Worm (Caenorhabditis elegans) whole organism, young adult: ENCODE results near the gene R10E11.5.
A peak's percentile ranks its signal among the peaks of the same experiment; 100 is the strongest.

Experiments
- C06A6.2 ChIP-seq: fragments of 200-800 bp; sonication (Bioruptor generic); conservative IDR thresholded peaks from 2 replicates; pipeline ENCODE4 v1.3.6; 2022; ENCODE audit warnings: missing genetic modification characterization, missing compliant biosample characterization
- Y53F4B.3 ChIP-seq: fragments of 200-800 bp; sonication (Bioruptor generic); IDR thresholded peaks from 2 replicates; pipeline ENCODE4 v1.3.6; 2022; ENCODE audit warnings: missing genetic modification reagents, missing genetic modification characterization, missing compliant biosample characterization
- aptf-3 ChIP-seq: fragments of 200-800 bp; sonication (Bioruptor generic); IDR thresholded peaks from 2 replicates; pipeline ENCODE4 v1.3.6; 2022; ENCODE audit warnings: missing genetic modification characterization, missing compliant biosample characterization
- ceh-91 ChIP-seq: fragments of 200-800 bp; sonication (Bioruptor generic); IDR thresholded peaks from 2 replicates; pipeline ENCODE4 v1.3.6; 2022; ENCODE audit warnings: missing genetic modification reagents, missing genetic modification characterization, missing compliant biosample characterization
- hmg-1.2 ChIP-seq: fragments of 200-800 bp; sonication (Bioruptor generic); IDR thresholded peaks from 2 replicates; pipeline ENCODE4 v1.3.6; 2022; ENCODE audit warnings: missing genetic modification reagents, missing genetic modification characterization, missing compliant biosample characterization
- hrde-1 ChIP-seq: sonication (generic microtip); optimal IDR thresholded peaks from 2 replicates; lab custom pipeline; 2016; ENCODE audit warnings: missing genetic modification characterization, mild to moderate bottlenecking, missing compliant biosample characterization, moderate library complexity, missing genotype, missing genetic modification reagents, borderline replicate concordance
- nhr-80 ChIP-seq: sonication (generic microtip); optimal IDR thresholded peaks from 2 replicates; lab custom pipeline; 2016; ENCODE audit warnings: missing genetic modification characterization, missing compliant biosample characterization
- snpc-1.1 ChIP-seq: sonication (generic microtip); optimal IDR thresholded peaks from 2 replicates; lab custom pipeline; 2017; ENCODE audit warnings: missing genetic modification characterization, mild to moderate bottlenecking, missing compliant biosample characterization, antibody characterized with exemption, moderate library complexity, missing genotype, missing genetic modification reagents; ENCODE audit not compliant: insufficient read depth

The R10E11.5 gene

ce11 chrIII:9740663-9741062 lies 48.8 kb downstream of the R10E11.5 start:
- peak; percentile 42; the same call in 1 of the 2 replicates for TF ChIP-seq hmg-1.2 (GFP tag; lab: Robert Waterston, UW)
- no peak for TF ChIP-seq Y53F4B.3

DNA sequence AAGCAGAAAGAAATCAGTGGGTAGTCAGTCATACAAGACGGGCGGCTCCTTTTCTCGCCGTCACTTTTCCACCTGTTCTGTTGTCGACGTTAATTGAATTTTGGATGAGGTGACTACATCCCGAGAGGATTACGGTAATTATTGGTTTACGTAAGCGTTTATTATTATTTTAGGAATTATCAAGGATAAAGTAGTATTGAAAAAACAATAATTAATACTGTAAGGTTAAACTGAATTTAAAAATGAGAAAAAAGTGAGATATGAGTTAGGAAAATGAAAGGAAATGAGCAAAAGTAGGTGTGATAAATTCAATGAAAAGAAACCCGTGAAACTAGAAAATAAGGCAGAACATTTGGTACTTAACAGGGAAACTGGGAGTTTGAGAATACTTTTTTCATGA lies 50.5 kb downstream of the R10E11.5 start, which contains the start of gene hlh-4:
TSS of gene hlh-4 (minus strand) at position 101 of the 400 bp plus-strand sequence.
- TF ChIP-seq hrde-1 (tag; lab: Kevin White, UChicago) = no peak
- TF ChIP-seq ceh-91 (GFP tag; lab: Robert Waterston, UW) = no peak
- TF ChIP-seq nhr-80 = no peak
- no peak for TF ChIP-seq aptf-3
- no peak for TF ChIP-seq C06A6.2 (GFP tag; lab: Robert Waterston, UW)
- no peak for TF ChIP-seq snpc-1.1 (tag; lab: Kevin White, UChicago)
- TF ChIP-seq, all 124 proteins: peak for 0
